Fruit fly (Drosophila melanogaster): ENCODE data around the gene bchs.
A peak's percentile ranks its signal among the peaks of the same experiment; 100 is the strongest.

Gene bchs

dm6 chr2L:5944305-5945282 lies 37.6 kb downstream of the bchs start (continued):
- TF ChIP-seq da (GFP tag; optimal IDR thresholded peaks at IDR 0.05) = no peak
- no peak for TF ChIP-seq CG3281 (GFP tag; optimal IDR thresholded peaks at IDR 0.05)
- TF ChIP-seq CG9609 (GFP tag; optimal IDR thresholded peaks at IDR 0.05) = no peak
- TF ChIP-seq trh (GFP tag; optimal IDR thresholded peaks at IDR 0.05) = no peak
- TF ChIP-seq CG12299 (tag; optimal IDR thresholded peaks at IDR 0.05) = no peak
- TF ChIP-seq Hey (tag; optimal IDR thresholded peaks at IDR 0.05) = peak; percentile 43
- no peak for TF ChIP-seq CG30431 (GFP tag; optimal IDR thresholded peaks at IDR 0.05)
- TF ChIP-seq Aef1 (GFP tag; IDR thresholded peaks at IDR 0.05) = no peak
- no peak for TF ChIP-seq CG17186 (GFP tag; optimal IDR thresholded peaks at IDR 0.05)
- peak; percentile 35; the same call in 1 of the 3 replicates for TF ChIP-seq CG34422 (GFP tag; IDR thresholded peaks at IDR 0.05)
- no peak for TF ChIP-seq tgo (GFP tag; IDR thresholded peaks at IDR 0.05)
- TF ChIP-seq Max (GFP tag; optimal IDR thresholded peaks at IDR 0.05) = no peak
- TF ChIP-seq sens (GFP tag) = no peak
- TF ChIP-seq CoRest (tag; optimal IDR thresholded peaks at IDR 0.05) = no peak
- TF ChIP-seq Dll (GFP tag; IDR thresholded peaks at IDR 0.05; ENCODE audit: partially characterized antibody) = peak; percentile 50; the same call in 2 of the 4 replicates
- no peak for TF ChIP-seq H15 (GFP tag; IDR thresholded peaks at IDR 0.05)
- peak; percentile 27; the same call in 1 of the 2 replicates for TF ChIP-seq ato (GFP tag; IDR thresholded peaks at IDR 0.05; ENCODE audit: partially characterized antibody)
- peak; percentile 34 for TF ChIP-seq Dad (GFP tag; optimal IDR thresholded peaks at IDR 0.05)
- TF ChIP-seq E2f2 (GFP tag; IDR thresholded peaks at IDR 0.05) = peak; percentile 38; the same call in 1 of the 2 replicates
- TF ChIP-seq CG13624 (GFP tag; optimal IDR thresholded peaks at IDR 0.05) = peak; percentile 39
- TF ChIP-seq gfzf (GFP tag; optimal IDR thresholded peaks at IDR 0.05) = no peak
- TF ChIP-seq Fer3 (tag; optimal IDR thresholded peaks at IDR 0.05) = no peak
- TF ChIP-seq eyg (GFP tag; optimal IDR thresholded peaks at IDR 0.05) = no peak
- TF ChIP-seq CG13894 (tag; optimal IDR thresholded peaks at IDR 0.05) = no peak
- TF ChIP-seq CG18599 (GFP tag; optimal IDR thresholded peaks at IDR 0.05) = no peak
- no peak for TF ChIP-seq en (GFP tag; optimal IDR thresholded peaks at IDR 0.05)
- TF ChIP-seq Neu2 (GFP tag; optimal IDR thresholded peaks at IDR 0.05; ENCODE audit: borderline replicate concordance) = no peak
- TF ChIP-seq CG31388 (GFP tag; optimal IDR thresholded peaks at IDR 0.05) = no peak
- no peak for TF ChIP-seq CG14710 (tag; optimal IDR thresholded peaks at IDR 0.05)
- no peak for TF ChIP-seq CTCF (GFP tag; optimal IDR thresholded peaks at IDR 0.05)
- no peak for TF ChIP-seq sc (optimal IDR thresholded peaks at IDR 0.05)
- no peak for TF ChIP-seq sc (GFP tag; optimal IDR thresholded peaks at IDR 0.05)
- no peak for TF ChIP-seq CG12942 (GFP tag; optimal IDR thresholded peaks at IDR 0.05)
- no peak for TF ChIP-seq nom (GFP tag; optimal IDR thresholded peaks at IDR 0.05)
- TF ChIP-seq CG31441 (GFP tag; IDR thresholded peaks at IDR 0.05) = no peak
- TF ChIP-seq ftz-f1 (GFP tag; optimal IDR thresholded peaks at IDR 0.05) = peak; percentile 96
- TF ChIP-seq ranshi (GFP tag; IDR thresholded peaks at IDR 0.05) = peak; percentile 25; the same call in 1 of the 2 replicates
- no peak; the same call in 2 of the 3 replicates for TF ChIP-seq CG34224 (GFP tag; IDR thresholded peaks at IDR 0.05; ENCODE audit: partially characterized antibody)
- TF ChIP-seq Hmx (GFP tag; optimal IDR thresholded peaks at IDR 0.05) = no peak
- no peak for TF ChIP-seq HHEX (GFP tag; optimal IDR thresholded peaks at IDR 0.05)
- no peak for TF ChIP-seq Gug (GFP tag; IDR thresholded peaks at IDR 0.05)
- TF ChIP-seq danr (GFP tag; IDR thresholded peaks at IDR 0.05) = no peak
- no peak for TF ChIP-seq CG10147 (GFP tag; optimal IDR thresholded peaks at IDR 0.05)
- TF ChIP-seq lola (GFP tag; optimal IDR thresholded peaks at IDR 0.05) = peak in 1 of 3 experiments; percentile 3
- TF ChIP-seq CG4282 (GFP tag; optimal IDR thresholded peaks at IDR 0.05) = no peak
- TF ChIP-seq HLH3B (GFP tag; IDR thresholded peaks at IDR 0.05) = no peak
- TF ChIP-seq Sry-δ (GFP tag; optimal IDR thresholded peaks at IDR 0.05) = no peak
- TF ChIP-seq CkIIα-i1 (GFP tag; IDR thresholded peaks at IDR 0.05) = no peak
- TF ChIP-seq org-1 (GFP tag; optimal IDR thresholded peaks at IDR 0.05) = no peak
- TF ChIP-seq bowl (GFP tag; IDR thresholded peaks at IDR 0.05) = peak; percentile 43; the same call in 1 of the 2 replicates
